Worm (Caenorhabditis elegans) whole organism, L4 larva: ENCODE results near the gene dlc-4.

Experiments
- F37D6.2 ChIP-seq: sonication (generic microtip); optimal IDR thresholded peaks from 2 replicates; lab custom pipeline; 2016; ENCODE audit warnings: mild to moderate bottlenecking, missing genetic modification characterization, missing compliant biosample characterization
- F49E8.2 ChIP-seq: sonication (generic microtip); optimal IDR thresholded peaks from 2 replicates; lab custom pipeline; 2016; ENCODE audit warnings: missing compliant biosample characterization, mild to moderate bottlenecking, missing genetic modification characterization, borderline replicate concordance
- R02D3.7 ChIP-seq: fragments of 150-350 bp; sonication (generic microtip); optimal IDR thresholded peaks from 3 replicates; lab custom pipeline; 2014; ENCODE audit warnings: missing biosample characterization, missing genetic modification characterization
- ZK337.2 ChIP-seq: fragments of 200-800 bp; sonication (Bioruptor generic); IDR thresholded peaks from 2 replicates; pipeline ENCODE4 v1.3.6; 2022; ENCODE audit warnings: missing genetic modification reagents, missing genetic modification characterization, missing compliant biosample characterization
- aly-2 ChIP-seq: sonication (generic microtip); optimal IDR thresholded peaks from 2 replicates; lab custom pipeline; 2018; ENCODE audit warnings: missing biosample characterization, missing genetic modification characterization
- ama-1 ChIP-seq: fragments of 150-350 bp; optimal IDR thresholded peaks from 2 replicates; lab custom pipeline; 2014; ENCODE audit warnings: inconsistent platforms, mixed read lengths
- arid-1 ChIP-seq: fragments of 200-800 bp; sonication (Bioruptor generic); conservative IDR thresholded peaks from 2 replicates; pipeline ENCODE4 v1.3.6; 2022; ENCODE audit warnings: missing genetic modification reagents, missing genetic modification characterization, missing compliant biosample characterization
- ceh-32 ChIP-seq: sonication (generic microtip); optimal IDR thresholded peaks from 2 replicates; lab custom pipeline; 2016; ENCODE audit warnings: mild to moderate bottlenecking, missing genetic modification characterization, missing compliant biosample characterization; ENCODE audit not compliant: poor library complexity
- ceh-44 ChIP-seq: fragments of 200-800 bp; sonication (Bioruptor generic); IDR thresholded peaks from 2 replicates; pipeline ENCODE4 v1.3.6; 2022; ENCODE audit warnings: missing genetic modification reagents, missing genetic modification characterization, missing compliant biosample characterization
- ceh-62 ChIP-seq: sonication (generic microtip); optimal IDR thresholded peaks from 2 replicates; lab custom pipeline; 2017; ENCODE audit warnings: missing biosample characterization, missing genetic modification characterization
- ces-1 ChIP-seq: fragments of 150-350 bp; sonication (generic microtip); optimal IDR thresholded peaks from 4 replicates; lab custom pipeline; 2014; ENCODE audit warnings: missing biosample characterization, missing genetic modification reagents, missing genetic modification characterization
- daf-19 ChIP-seq: fragments of 200-800 bp; sonication (Bioruptor generic); conservative IDR thresholded peaks from 2 replicates; pipeline ENCODE4 v1.3.6; 2022; ENCODE audit warnings: missing genetic modification characterization, missing compliant biosample characterization
- dmd-6 ChIP-seq: fragments of 200-800 bp; sonication (Bioruptor generic); IDR thresholded peaks from 2 replicates; pipeline ENCODE4 v1.3.6; 2022; ENCODE audit warnings: missing genetic modification reagents, missing genetic modification characterization, missing compliant biosample characterization
- dmd-9 ChIP-seq: fragments of 200-800 bp; sonication (Bioruptor generic); IDR thresholded peaks from 2 replicates; pipeline ENCODE4 v1.3.6; 2022; ENCODE audit warnings: missing genetic modification reagents, missing genetic modification characterization, missing compliant biosample characterization
- dpl-1 ChIP-seq: fragments of 150-350 bp; optimal IDR thresholded peaks from 2 replicates; lab custom pipeline; 2014; ENCODE audit warnings: missing biosample characterization, missing genetic modification reagents, missing genetic modification characterization
- duxl-1 ChIP-seq: sonication (generic microtip); optimal IDR thresholded peaks from 2 replicates; lab custom pipeline; 2016; ENCODE audit warnings: mild to moderate bottlenecking, missing genetic modification characterization, moderate library complexity, missing compliant biosample characterization; ENCODE audit not compliant: poor library complexity
- dve-1 ChIP-seq: sonication (generic microtip); optimal IDR thresholded peaks from 2 replicates; lab custom pipeline; 2017; ENCODE audit warnings: antibody characterized with exemption, mild to moderate bottlenecking, missing genetic modification characterization, missing compliant biosample characterization; ENCODE audit not compliant: insufficient read depth
- fkh-10 ChIP-seq: fragments of 150-350 bp; optimal IDR thresholded peaks from 2 replicates; lab custom pipeline; 2014; ENCODE audit warnings: missing biosample characterization, missing genetic modification reagents, missing genetic modification characterization
- hif-1 ChIP-seq, 2 experiments: sonication (generic microtip); optimal IDR thresholded peaks; 2 replicates each; lab custom pipeline; 2016 to 2017; ENCODE audit warnings: missing compliant biosample characterization in 2 of 2, missing genetic modification characterization in 2 of 2, missing genetic modification reagents in 2 of 2, missing genotype in 2 of 2, mild to moderate bottlenecking in 1 of 2
- hlh-30 ChIP-seq: sonication (generic microtip); optimal IDR thresholded peaks from 2 replicates; lab custom pipeline; 2017; ENCODE audit warnings: antibody characterized with exemption, mild to moderate bottlenecking, missing genetic modification characterization, missing compliant biosample characterization; ENCODE audit not compliant: insufficient read depth
- hmg-1.1 ChIP-seq: fragments of 200-800 bp; sonication (Bioruptor generic); IDR thresholded peaks from 2 replicates; pipeline ENCODE4 v1.3.6; 2022; ENCODE audit warnings: missing genetic modification reagents, missing genetic modification characterization, missing compliant biosample characterization
- lim-7 ChIP-seq: fragments of 200-800 bp; sonication (Bioruptor generic); IDR thresholded peaks from 2 replicates; pipeline ENCODE4 v1.3.6; 2022; ENCODE audit warnings: missing genetic modification characterization, missing compliant biosample characterization
- lin-13 ChIP-seq: fragments of 150-350 bp; optimal IDR thresholded peaks from 2 replicates; lab custom pipeline; 2014; ENCODE audit warnings: missing biosample characterization, missing genetic modification reagents, missing genetic modification characterization
- lin-29 ChIP-seq: fragments of 200-800 bp; sonication (Bioruptor generic); IDR thresholded peaks from 2 replicates; pipeline ENCODE4 v1.3.6; 2022; ENCODE audit warnings: missing genetic modification reagents, missing genetic modification characterization, missing compliant biosample characterization
- lin-39 ChIP-seq: fragments of 150-350 bp; optimal IDR thresholded peaks from 2 replicates; lab custom pipeline; 2014; ENCODE audit warnings: missing biosample characterization, missing genetic modification reagents, missing genetic modification characterization
- madf-9 ChIP-seq: fragments of 200-800 bp; sonication (Bioruptor generic); conservative IDR thresholded peaks from 2 replicates; pipeline ENCODE4 v1.3.6; 2022; ENCODE audit warnings: missing genetic modification reagents, missing genetic modification characterization, missing compliant biosample characterization
- mes-2 ChIP-seq: sonication (generic microtip); optimal IDR thresholded peaks from 2 replicates; lab custom pipeline; 2016; ENCODE audit warnings: missing genotype, mild to moderate bottlenecking, missing genetic modification characterization, missing compliant biosample characterization; ENCODE audit not compliant: poor library complexity, severe bottlenecking
- mxl-3 ChIP-seq: fragments of 200-800 bp; sonication (Bioruptor generic); optimal IDR thresholded peaks from 2 replicates; lab custom pipeline; 2018; ENCODE audit warnings: mild to moderate bottlenecking, missing genetic modification characterization, missing compliant biosample characterization
- nhr-11 ChIP-seq: fragments of 150-350 bp; optimal IDR thresholded peaks from 2 replicates; lab custom pipeline; 2014; ENCODE audit warnings: missing biosample characterization, missing genetic modification characterization
- nhr-237 ChIP-seq: sonication (generic microtip); optimal IDR thresholded peaks from 2 replicates; lab custom pipeline; 2017; ENCODE audit warnings: missing biosample characterization, missing genetic modification characterization
- nhr-41 ChIP-seq: fragments of 200-800 bp; sonication (Bioruptor generic); IDR thresholded peaks from 2 replicates; pipeline ENCODE4 v1.3.6; 2022; ENCODE audit warnings: missing genetic modification reagents, missing genetic modification characterization, missing compliant biosample characterization
- nhr-6 ChIP-seq: fragments of 150-350 bp; optimal IDR thresholded peaks from 2 replicates; lab custom pipeline; 2014; ENCODE audit warnings: missing biosample characterization, missing genetic modification characterization
- nhr-76 ChIP-seq: fragments of 150-350 bp; optimal IDR thresholded peaks from 2 replicates; lab custom pipeline; 2014; ENCODE audit warnings: missing biosample characterization, missing genetic modification characterization
- nhr-77 ChIP-seq: fragments of 150-350 bp; optimal IDR thresholded peaks from 2 replicates; lab custom pipeline; 2014; ENCODE audit warnings: missing biosample characterization, missing genetic modification characterization
- php-3 ChIP-seq: fragments of 200-800 bp; sonication (Bioruptor generic); IDR thresholded peaks from 2 replicates; pipeline ENCODE4 v1.3.6; 2022; ENCODE audit warnings: missing genetic modification reagents, missing genetic modification characterization, missing compliant biosample characterization
- pqm-1 ChIP-seq: sonication (generic microtip); optimal IDR thresholded peaks from 2 replicates; lab custom pipeline; 2017; ENCODE audit warnings: missing biosample characterization, missing genetic modification characterization
- rbr-2 ChIP-seq: sonication (generic microtip); optimal IDR thresholded peaks from 2 replicates; lab custom pipeline; 2016; ENCODE audit warnings: missing genotype, missing genetic modification characterization, missing compliant biosample characterization
- skn-1 ChIP-seq: fragments of 150-350 bp; optimal IDR thresholded peaks from 2 replicates; lab custom pipeline; 2014; ENCODE audit warnings: missing biosample characterization, missing genetic modification characterization
- snpc-1.2 ChIP-seq: fragments of 200-800 bp; sonication (Bioruptor generic); IDR thresholded peaks from 2 replicates; pipeline ENCODE4 v1.3.6; 2022; ENCODE audit warnings: missing genetic modification reagents, missing genetic modification characterization, missing compliant biosample characterization
- spr-1 ChIP-seq: sonication (generic microtip); optimal IDR thresholded peaks from 2 replicates; lab custom pipeline; 2016; ENCODE audit warnings: mild to moderate bottlenecking, missing genetic modification characterization, missing compliant biosample characterization
- spr-3 ChIP-seq: fragments of 200-800 bp; sonication (Bioruptor generic); optimal IDR thresholded peaks from 2 replicates; lab custom pipeline; 2018; ENCODE audit warnings: mild to moderate bottlenecking, missing genetic modification characterization, missing compliant biosample characterization
- tag-97 ChIP-seq: fragments of 200-800 bp; sonication (Bioruptor generic); IDR thresholded peaks from 2 replicates; pipeline ENCODE4 v1.3.6; 2022; ENCODE audit warnings: missing genetic modification characterization, missing compliant biosample characterization
- zfp-2 ChIP-seq: sonication (generic microtip); optimal IDR thresholded peaks from 2 replicates; lab custom pipeline; 2016; ENCODE audit warnings: mild to moderate bottlenecking, missing genetic modification characterization, missing compliant biosample characterization
- zip-11 ChIP-seq: fragments of 200-800 bp; sonication (Bioruptor generic); IDR thresholded peaks from 2 replicates; pipeline ENCODE4 v1.3.6; 2022; ENCODE audit warnings: missing genetic modification characterization, missing compliant biosample characterization
- zip-2 ChIP-seq: fragments of 150-350 bp; optimal IDR thresholded peaks from 2 replicates; lab custom pipeline; 2014; ENCODE audit warnings: missing biosample characterization, missing genetic modification characterization
- ztf-11 ChIP-seq: fragments of 150-350 bp; optimal IDR thresholded peaks from 2 replicates; lab custom pipeline; 2014; ENCODE audit warnings: missing biosample characterization, missing genetic modification characterization

Gene dlc-4

DNA sequence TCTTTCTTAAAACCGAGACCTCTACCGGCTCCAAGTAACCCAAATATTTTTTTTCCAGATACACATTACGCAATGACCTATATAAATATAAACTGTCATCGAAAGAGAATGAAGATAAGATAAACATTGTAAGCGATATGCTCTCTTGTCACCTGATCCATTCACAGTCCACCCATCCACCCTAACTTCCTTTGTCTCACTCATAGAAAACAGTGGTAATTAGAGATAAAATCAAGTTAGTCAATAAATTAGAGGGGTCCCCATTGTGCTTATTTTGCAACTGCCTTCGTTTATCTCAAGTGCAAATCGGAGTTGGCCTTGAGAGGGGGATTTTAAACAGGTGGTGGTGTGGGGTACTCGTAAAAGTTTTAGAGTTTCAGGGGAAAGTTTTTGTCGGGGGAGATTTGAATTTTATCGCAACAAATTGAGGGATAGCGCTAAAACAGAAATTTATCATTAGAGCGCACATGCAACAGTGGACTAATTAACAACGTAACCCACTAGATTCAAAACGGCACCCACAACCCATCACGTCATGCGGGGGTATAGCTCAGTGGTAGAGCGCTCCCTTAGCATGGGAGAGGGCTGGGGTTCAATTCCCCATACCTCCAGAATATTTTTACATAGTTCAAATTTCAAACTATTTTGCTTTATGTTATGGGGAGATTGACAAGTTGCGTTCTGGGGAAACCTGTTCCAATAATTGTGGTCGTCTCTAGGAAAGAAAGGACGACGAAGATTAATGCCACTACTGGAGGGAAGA, 45.0 kb upstream of the dlc-4 start (continued):
- TF ChIP-seq nhr-77 (tag; lab: Kevin White, UChicago) (no peak), hif-1 (tag; optimal IDR thresholded peaks at IDR 0.05; lab: Kevin White, UChicago) (no peak), nhr-6 (tag; lab: Kevin White, UChicago) (no peak), F49E8.2 (tag; lab: Kevin White, UChicago) (peak; percentile 65), snpc-1.2 (GFP tag; lab: Robert Waterston, UW) (peak; percentile 98), ZK337.2 (GFP tag; lab: Robert Waterston, UW) (no peak), tag-97 (GFP tag; lab: Robert Waterston, UW) (no peak), duxl-1 (tag; lab: Kevin White, UChicago) (peak; percentile 82), nhr-76 (tag; lab: Kevin White, UChicago) (no peak), dpl-1 (GFP tag; lab: Kevin White, UChicago) (no peak), nhr-237 (tag; lab: Kevin White, UChicago) (no peak), hmg-1.1 (GFP tag; lab: Robert Waterston, UW) (peak; percentile 53; the same call in 1 of the 2 replicates), zip-2 (no peak), ztf-11 (no peak), lim-7 (GFP tag; lab: Robert Waterston, UW) (peak; percentile 88), aly-2 (no peak), mxl-3 (GFP tag; lab: Kevin White, UChicago) (peak; percentile 34), spr-3 (GFP tag; lab: Kevin White, UChicago) (peak; percentile 41), dmd-6 (GFP tag; lab: Robert Waterston, UW) (0 out of 2 replicates have a peak, but pooled peaks have one; percentile 26), madf-9 (GFP tag; lab: Robert Waterston, UW) (no peak), ces-1 (GFP tag; lab: Kevin White, UChicago) (no peak), nhr-11 (tag; lab: Kevin White, UChicago) (no peak), nhr-41 (GFP tag; lab: Robert Waterston, UW) (0 out of 2 replicates have a peak, but pooled peaks have one; percentile 35), F37D6.2 (no peak), ama-1 (lab: Kevin White, UChicago) (no peak), dmd-9 (GFP tag; lab: Robert Waterston, UW) (0 out of 2 replicates have a peak, but pooled peaks have one; percentile 27)

ce11 chrIV:16399017-16399416, 44.0 kb upstream of the dlc-4 start:
- peak; percentile 89 for TF ChIP-seq daf-19 (GFP tag; lab: Robert Waterston, UW)
- no peak for TF ChIP-seq nhr-11 (tag; lab: Kevin White, UChicago)
- peak; percentile 5 for TF ChIP-seq ceh-32 (tag; lab: Kevin White, UChicago)
- TF ChIP-seq duxl-1 (tag; lab: Kevin White, UChicago), result peak; percentile 41
- no peak for TF ChIP-seq nhr-237 (tag; lab: Kevin White, UChicago)
- no peak for TF ChIP-seq tag-97 (GFP tag; lab: Robert Waterston, UW)
- peak; percentile 27 for TF ChIP-seq lin-13 (GFP tag; lab: Kevin White, UChicago)
- TF ChIP-seq hmg-1.1 (GFP tag; lab: Robert Waterston, UW), result peak; percentile 84
- no peak for TF ChIP-seq pqm-1 (tag; lab: Kevin White, UChicago)
- peak; percentile 43 for TF ChIP-seq hlh-30 (tag; lab: Kevin White, UChicago)
- peak; percentile 36 for TF ChIP-seq rbr-2 (tag; lab: Kevin White, UChicago)
- TF ChIP-seq zfp-2 (tag; lab: Kevin White, UChicago), result peak; percentile 22
- peak; percentile 67 for TF ChIP-seq spr-1 (tag; lab: Kevin White, UChicago)
- TF ChIP-seq lin-39 (tag; lab: Kevin White, UChicago), result no peak
- no peak for TF ChIP-seq dpl-1 (GFP tag; lab: Kevin White, UChicago)
- peak; percentile 56; the same call in 1 of the 2 replicates for TF ChIP-seq zip-11
- no peak for TF ChIP-seq php-3 (GFP tag; lab: Robert Waterston, UW)
- TF ChIP-seq ces-1 (GFP tag; lab: Kevin White, UChicago), result no peak
- TF ChIP-seq zip-2, result no peak
- no peak for TF ChIP-seq R02D3.7 (tag; lab: Kevin White, UChicago)
- peak; percentile 74 for TF ChIP-seq mes-2 (tag; lab: Kevin White, UChicago)
- TF ChIP-seq ceh-44 (GFP tag; lab: Robert Waterston, UW), result 0 out of 2 replicates have a peak, but pooled peaks have one; percentile 12
- peak; percentile 60; the same call in 1 of the 2 replicates for TF ChIP-seq arid-1 (GFP tag; lab: Robert Waterston, UW)
- TF ChIP-seq dve-1 (tag; lab: Kevin White, UChicago), result peak; percentile 43
- TF ChIP-seq ceh-62 (tag; lab: Kevin White, UChicago), result no peak
- no peak for TF ChIP-seq fkh-10 (GFP tag; lab: Kevin White, UChicago)
- TF ChIP-seq lin-29, result 0 out of 2 replicates have a peak, but pooled peaks have one; percentile 47
- TF ChIP-seq skn-1, result no peak
- peak; percentile 10 for TF ChIP-seq nhr-6 (tag; lab: Kevin White, UChicago)
